Fruit fly (Drosophila melanogaster) whole organism, embryonic: ENCODE measurements around the gene Nmdar1.

ENCODE experiments used
- CG10274 ChIP-seq: fragments of 200-800 bp; sonication (Bioruptor generic); optimal IDR thresholded peaks from 3 replicates; lab custom pipeline; 2017; ENCODE audit warnings: missing biosample characterization, mild to moderate bottlenecking, missing genetic modification characterization
- CG15073 ChIP-seq: fragments of 200-800 bp; sonication (Bioruptor generic); optimal IDR thresholded peaks from 2 replicates; lab custom pipeline; 2016; ENCODE audit warnings: missing biosample characterization, missing genetic modification characterization
- CG2199 ChIP-seq: fragments of 200-800 bp; sonication (Bioruptor generic); IDR thresholded peaks from 3 replicates; pipeline ENCODE4 v1.3.6; 2022; ENCODE audit warnings: missing biosample characterization, missing genetic modification characterization
- CG4328 ChIP-seq: fragments of 200-800 bp; sonication (Bioruptor generic); optimal IDR thresholded peaks from 3 replicates; lab custom pipeline; 2017; ENCODE audit warnings: missing biosample characterization, missing genetic modification reagents, missing genetic modification characterization
- CG4424 ChIP-seq: fragments of 200-800 bp; sonication (Bioruptor generic); optimal IDR thresholded peaks from 3 replicates; lab custom pipeline; 2016; ENCODE audit warnings: missing biosample characterization, missing genetic modification characterization
- CG6272 ChIP-seq: fragments of 200-800 bp; sonication (Bioruptor generic); IDR thresholded peaks from 2 replicates; pipeline ENCODE4 v1.3.6; 2022; ENCODE audit warnings: missing biosample characterization, missing genetic modification characterization
- Dbx ChIP-seq: fragments of 200-800 bp; sonication (Bioruptor generic); IDR thresholded peaks from 3 replicates; pipeline ENCODE4 v1.3.6; 2022; ENCODE audit warnings: missing biosample characterization, missing genetic modification characterization
- GATAe ChIP-seq: fragments of 200-800 bp; sonication (Bioruptor generic); conservative IDR thresholded peaks from 2 replicates; pipeline ENCODE4 v1.3.6; 2022; ENCODE audit warnings: missing biosample characterization, missing genetic modification characterization
- MESR4 ChIP-seq: fragments of 200-800 bp; sonication (Bioruptor generic); optimal IDR thresholded peaks from 2 replicates; lab custom pipeline; 2018; ENCODE audit warnings: missing biosample characterization, mild to moderate bottlenecking, missing genetic modification characterization, moderate library complexity
- caup ChIP-seq: fragments of 200-800 bp; sonication (Bioruptor generic); optimal IDR thresholded peaks from 3 replicates; lab custom pipeline; 2017; ENCODE audit warnings: missing biosample characterization, mild to moderate bottlenecking, missing genetic modification characterization, moderate library complexity; ENCODE audit not compliant: severe bottlenecking
- dan ChIP-seq: fragments of 200-800 bp; sonication (Bioruptor generic); IDR thresholded peaks from 2 replicates; pipeline ENCODE4 v1.3.6; 2022; ENCODE audit warnings: missing biosample characterization, missing genetic modification characterization
- lola ChIP-seq, 3 experiments: fragments of >200 bp in 2 of 3; fragments of 200-800 bp in 1 of 3; sonication (Bioruptor generic) in 1 of 3; optimal IDR thresholded peaks; 2 replicates each; lab custom pipeline; 2017 to 2019; ENCODE audit warnings: missing biosample characterization in 3 of 3, missing genetic modification characterization in 3 of 3, mild to moderate bottlenecking in 1 of 3, moderate library complexity in 1 of 3
- sisA ChIP-seq: fragments of 200-800 bp; sonication (Bioruptor generic); IDR thresholded peaks from 2 replicates; pipeline ENCODE4 v1.3.6; 2022; ENCODE audit warnings: missing biosample characterization, missing genetic modification characterization
- wdn ChIP-seq: fragments of 200-800 bp; sonication (Bioruptor generic); IDR thresholded peaks from 2 replicates; pipeline ENCODE4 v1.3.6; 2022; ENCODE audit warnings: missing biosample characterization, missing genetic modification characterization

dm6 chr3R:5516582-5517001, 6.5 kb downstream of the Nmdar1 start:
- TF ChIP-seq CG15073 (GFP tag; lab: Kevin White, UChicago) (no peak), sisA (GFP tag; lab: Robert Waterston, UW) (no peak), lola (GFP tag; optimal IDR thresholded peaks at IDR 0.05; lab: Kevin White, UChicago) (no peak), CG4424 (GFP tag; lab: Kevin White, UChicago) (no peak), CG4328 (no peak), CG2199 (GFP tag; lab: Robert Waterston, UW) (no peak), GATAe (GFP tag; lab: Robert Waterston, UW) (no peak), caup (GFP tag; lab: Kevin White, UChicago) (no peak), MESR4 (GFP tag; lab: Kevin White, UChicago) (no peak), CG6272 (no peak), Dbx (GFP tag; lab: Robert Waterston, UW) (no peak), wdn (GFP tag; lab: Robert Waterston, UW) (no peak), dan (GFP tag; lab: Robert Waterston, UW) (no peak), CG10274 (GFP tag; lab: Kevin White, UChicago) (no peak)
